Worm (Caenorhabditis elegans) whole organism, L1 larva: Measurements from ENCODE around the gene srlf-37.

Experiments used
- F16B12.6 ChIP-seq: fragments of 150-350 bp; optimal IDR thresholded peaks from 2 replicates; lab custom pipeline; 2014; ENCODE audit warnings: missing biosample characterization, missing genetic modification characterization
- Y116A8C.19 ChIP-seq: sonication (generic microtip); optimal IDR thresholded peaks from 2 replicates; lab custom pipeline; 2016; ENCODE audit warnings: missing compliant biosample characterization, missing genetic modification characterization, borderline replicate concordance
- ama-1 ChIP-seq: fragments of 150-350 bp; optimal IDR thresholded peaks from 2 replicates; lab custom pipeline; 2014
- blmp-1 ChIP-seq: fragments of 150-350 bp; optimal IDR thresholded peaks from 2 replicates; lab custom pipeline; 2014; ENCODE audit warnings: missing biosample characterization, missing genetic modification characterization
- ceh-82 ChIP-seq, 3 experiments: fragments of 150-350 bp in 1 of 3; sonication (generic microtip) in 2 of 3; optimal IDR thresholded peaks; 2 replicates each; lab custom pipeline; 2014 to 2017; ENCODE audit warnings: missing biosample characterization in 3 of 3, missing genetic modification characterization in 3 of 3
- ces-1 ChIP-seq: fragments of 150-350 bp; optimal IDR thresholded peaks from 2 replicates; lab custom pipeline; 2014; ENCODE audit warnings: missing biosample characterization, missing genetic modification reagents, missing genetic modification characterization
- dpl-1 ChIP-seq, 3 experiments: fragments of 150-350 bp in 2 of 3; sonication (generic microtip) in 1 of 3; optimal IDR thresholded peaks; 2 replicates each; lab custom pipeline; 2014 to 2017; ENCODE audit warnings: missing biosample characterization in 3 of 3, missing genetic modification characterization in 3 of 3, missing genetic modification reagents in 3 of 3
- dsc-1 ChIP-seq: sonication (generic microtip); optimal IDR thresholded peaks from 2 replicates; lab custom pipeline; 2016; ENCODE audit warnings: mild to moderate bottlenecking, missing genetic modification characterization, missing compliant biosample characterization
- efl-1 ChIP-seq, 4 experiments: fragments of 150-350 bp; optimal IDR thresholded peaks in 3 of 4; peaks in 1 of 4; 1 replicate in 1 of 4; 2 replicates in 3 of 4; lab custom pipeline; 2014; ENCODE audit warnings: missing biosample characterization in 2 of 4, missing genetic modification characterization in 2 of 4, missing genetic modification reagents in 2 of 4
- elt-2 ChIP-seq: sonication (generic microtip); optimal IDR thresholded peaks from 2 replicates; lab custom pipeline; 2016; ENCODE audit warnings: missing genetic modification characterization, mild to moderate bottlenecking, inconsistent platforms, missing compliant biosample characterization, missing genetic modification reagents
- fkh-10 ChIP-seq: sonication (generic microtip); optimal IDR thresholded peaks from 2 replicates; lab custom pipeline; 2017; ENCODE audit warnings: missing biosample characterization, missing genetic modification reagents, missing genetic modification characterization
- fkh-8 ChIP-seq: sonication (generic microtip); optimal IDR thresholded peaks from 2 replicates; lab custom pipeline; 2016; ENCODE audit warnings: mild to moderate bottlenecking, missing genetic modification characterization, missing compliant biosample characterization
- grh-1 ChIP-seq: fragments of 200-800 bp; sonication (Bioruptor generic); IDR thresholded peaks from 2 replicates; pipeline ENCODE4 v1.3.6; 2022; ENCODE audit warnings: missing genetic modification reagents, missing genetic modification characterization, missing compliant biosample characterization
- irx-1 ChIP-seq: sonication (generic microtip); optimal IDR thresholded peaks from 2 replicates; lab custom pipeline; 2016; ENCODE audit warnings: missing genetic modification characterization, missing compliant biosample characterization
- isw-1 ChIP-seq: fragments of 200-800 bp; sonication (Bioruptor generic); IDR thresholded peaks from 2 replicates; pipeline ENCODE4 v1.3.6; 2022; ENCODE audit warnings: missing genetic modification characterization, missing compliant biosample characterization
- lin-15B ChIP-seq: fragments of 150-350 bp; sonication (generic microtip); optimal IDR thresholded peaks from 3 replicates; lab custom pipeline; 2014; ENCODE audit warnings: missing biosample characterization, missing genetic modification characterization
- lin-35 ChIP-seq, 2 experiments: fragments of 150-350 bp; optimal IDR thresholded peaks; 2 replicates each; lab custom pipeline; 2014; ENCODE audit warnings: missing biosample characterization in 2 of 2, missing genetic modification characterization in 2 of 2, missing genetic modification reagents in 2 of 2
- lin-39 ChIP-seq: fragments of 150-350 bp; optimal IDR thresholded peaks from 2 replicates; lab custom pipeline; 2014; ENCODE audit warnings: missing biosample characterization, missing genetic modification reagents, missing genetic modification characterization
- lir-3 ChIP-seq: sonication (generic microtip); optimal IDR thresholded peaks from 2 replicates; lab custom pipeline; 2016; ENCODE audit warnings: mild to moderate bottlenecking, missing genetic modification characterization, moderate library complexity, missing compliant biosample characterization; ENCODE audit not compliant: poor library complexity
- lsy-2 ChIP-seq, 2 experiments: fragments of 150-350 bp; optimal IDR thresholded peaks; 2 replicates each; lab custom pipeline; 2014; ENCODE audit warnings: missing biosample characterization in 2 of 2, missing genetic modification characterization in 2 of 2
- mdl-1 ChIP-seq, 2 experiments: fragments of 150-350 bp; optimal IDR thresholded peaks; 2 replicates each; lab custom pipeline; 2014 to 2017; ENCODE audit warnings: missing biosample characterization in 2 of 2, missing genetic modification characterization in 2 of 2, inconsistent platforms in 1 of 2
- mep-1 ChIP-seq: fragments of 150-350 bp; optimal IDR thresholded peaks from 2 replicates; lab custom pipeline; 2014; ENCODE audit warnings: missing biosample characterization, missing genetic modification characterization
- nhr-11 ChIP-seq: fragments of 150-350 bp; optimal IDR thresholded peaks from 2 replicates; lab custom pipeline; 2014; ENCODE audit warnings: missing biosample characterization, missing genetic modification characterization
- nhr-20 ChIP-seq: sonication (generic microtip); optimal IDR thresholded peaks from 2 replicates; lab custom pipeline; 2016; ENCODE audit warnings: mild to moderate bottlenecking, missing genetic modification characterization, missing compliant biosample characterization
- nhr-28 ChIP-seq: fragments of 150-350 bp; optimal IDR thresholded peaks from 2 replicates; lab custom pipeline; 2014; ENCODE audit warnings: missing biosample characterization, missing genetic modification characterization
- nhr-47 ChIP-seq: sonication (generic microtip); optimal IDR thresholded peaks from 2 replicates; lab custom pipeline; 2016; ENCODE audit warnings: mild to moderate bottlenecking, missing genetic modification characterization, moderate library complexity, missing compliant biosample characterization
- nhr-71 ChIP-seq: sonication (generic microtip); optimal IDR thresholded peaks from 2 replicates; lab custom pipeline; 2016; ENCODE audit warnings: mild to moderate bottlenecking, missing genetic modification characterization, moderate library complexity, missing compliant biosample characterization
- nhr-76 ChIP-seq: sonication (generic microtip); optimal IDR thresholded peaks from 2 replicates; lab custom pipeline; 2017; ENCODE audit warnings: missing biosample characterization, missing genetic modification characterization
- nhr-77 ChIP-seq: fragments of 150-350 bp; optimal IDR thresholded peaks from 2 replicates; lab custom pipeline; 2014; ENCODE audit warnings: missing biosample characterization, missing genetic modification characterization
- nhr-84 ChIP-seq: sonication (generic microtip); optimal IDR thresholded peaks from 2 replicates; lab custom pipeline; 2017; ENCODE audit warnings: missing biosample characterization, missing genetic modification characterization
- nhr-85 ChIP-seq: sonication (generic microtip); peaks from one replicate; lab custom pipeline; 2016; ENCODE audit warnings: missing genetic modification characterization, inconsistent platforms, missing compliant biosample characterization
- pax-3 ChIP-seq: fragments of 200-800 bp; sonication (Bioruptor generic); optimal IDR thresholded peaks from 2 replicates; lab custom pipeline; 2018; ENCODE audit warnings: mild to moderate bottlenecking, missing genetic modification characterization, moderate library complexity, missing compliant biosample characterization
- pqm-1 ChIP-seq: sonication (generic microtip); optimal IDR thresholded peaks from 3 replicates; lab custom pipeline; 2017; ENCODE audit warnings: missing biosample characterization, missing genetic modification characterization
- rnt-1 ChIP-seq: sonication (generic microtip); optimal IDR thresholded peaks from 2 replicates; lab custom pipeline; 2016; ENCODE audit warnings: mild to moderate bottlenecking, missing genetic modification characterization, moderate library complexity, missing compliant biosample characterization
- skn-1 ChIP-seq: fragments of 150-350 bp; optimal IDR thresholded peaks from 2 replicates; lab custom pipeline; 2014; ENCODE audit warnings: missing biosample characterization, missing genetic modification characterization
- snpc-4 ChIP-seq: fragments of 150-350 bp; optimal IDR thresholded peaks from 2 replicates; lab custom pipeline; 2014; ENCODE audit warnings: missing biosample characterization, missing genetic modification characterization
- snu-23 ChIP-seq: sonication (generic microtip); optimal IDR thresholded peaks from 2 replicates; lab custom pipeline; 2016; ENCODE audit warnings: missing genetic modification characterization, missing compliant biosample characterization
- sox-4 ChIP-seq: sonication (generic microtip); optimal IDR thresholded peaks from 2 replicates; lab custom pipeline; 2016; ENCODE audit warnings: missing genetic modification characterization, missing compliant biosample characterization
- sptf-1 ChIP-seq: fragments of 150-350 bp; optimal IDR thresholded peaks from 2 replicates; lab custom pipeline; 2014; ENCODE audit warnings: missing biosample characterization, missing genetic modification characterization
- tbx-2 ChIP-seq: sonication (generic microtip); optimal IDR thresholded peaks from 2 replicates; lab custom pipeline; 2016; ENCODE audit warnings: missing genetic modification characterization, missing compliant biosample characterization
- tlp-1 ChIP-seq: fragments of 150-350 bp; optimal IDR thresholded peaks from 2 replicates; lab custom pipeline; 2014; ENCODE audit warnings: missing biosample characterization, missing genetic modification characterization
- unc-130 ChIP-seq: fragments of 150-350 bp; optimal IDR thresholded peaks from 2 replicates; lab custom pipeline; 2017; ENCODE audit warnings: missing biosample characterization, missing genetic modification characterization, inconsistent platforms
- unc-86 ChIP-seq: sonication (generic microtip); optimal IDR thresholded peaks from 2 replicates; lab custom pipeline; 2016; ENCODE audit warnings: missing genetic modification characterization, missing compliant biosample characterization
- unc-98 ChIP-seq: fragments of 200-800 bp; sonication (Bioruptor generic); IDR thresholded peaks from 2 replicates; pipeline ENCODE4 v1.3.6; 2022; ENCODE audit warnings: missing genetic modification characterization, missing compliant biosample characterization
- xbp-1 ChIP-seq: sonication (generic microtip); optimal IDR thresholded peaks from 2 replicates; lab custom pipeline; 2016; ENCODE audit warnings: missing genetic modification characterization, missing compliant biosample characterization
- zag-1 ChIP-seq: fragments of 150-350 bp; optimal IDR thresholded peaks from 2 replicates; lab custom pipeline; 2014; ENCODE audit warnings: missing biosample characterization, missing genetic modification characterization

srlf-37 gene

ce11 chrV:624922-625321 is 20.9 kb upstream of the srlf-37 start, which contains the start of gene srt-17 (continued):
- TF ChIP-seq ama-1 (lab: Kevin White, UChicago) = no peak
- no peak for TF ChIP-seq pqm-1 (tag; lab: Kevin White, UChicago)

- TF ChIP-seq fkh-8 (tag; lab: Kevin White, UChicago) = no peak
- TF ChIP-seq lin-39 (tag; lab: Kevin White, UChicago) = no peak
- peak; percentile 29 for TF ChIP-seq elt-2 (tag; lab: Kevin White, UChicago)
- no peak for TF ChIP-seq snu-23
- TF ChIP-seq skn-1 = no peak
Measured at ce11 chrV:622902-623301, 18.9 kb upstream of the srlf-37 start, which contains the start of gene F48G7.5. TSS of gene F48G7.5 (minus strand) at chrV:622935.

ce11 chrV:620987-621386 is 17.0 kb upstream of the srlf-37 start:
- TF ChIP-seq sptf-1 (tag; lab: Kevin White, UChicago) (no peak), tlp-1 (tag; lab: Kevin White, UChicago) (no peak), unc-130 (tag; lab: Kevin White, UChicago) (no peak), xbp-1 (no peak)
- TF ChIP-seq, all 84 proteins: peak for 0

- peak; percentile 91 for TF ChIP-seq nhr-20 (tag; lab: Kevin White, UChicago)
- peak; percentile 67 for TF ChIP-seq rnt-1 (tag; lab: Kevin White, UChicago)
- TF ChIP-seq nhr-85 (tag; lab: Kevin White, UChicago) = peak; percentile 95
- TF ChIP-seq pax-3 (tag; lab: Kevin White, UChicago) = peak; percentile 3
- TF ChIP-seq nhr-77 (tag; lab: Kevin White, UChicago) = peak; percentile 23
- no peak for TF ChIP-seq Y116A8C.19 (tag; lab: Kevin White, UChicago)
- TF ChIP-seq pqm-1 (tag; lab: Kevin White, UChicago) = no peak
- TF ChIP-seq nhr-84 = no peak
- TF ChIP-seq nhr-47 (tag; lab: Kevin White, UChicago) = peak; percentile 86
- TF ChIP-seq irx-1 = peak; percentile 47
- TF ChIP-seq unc-98 = no peak
- TF ChIP-seq unc-130 (tag; lab: Kevin White, UChicago) = no peak
- TF ChIP-seq tbx-2 (tag; lab: Kevin White, UChicago) = peak; percentile 86
- no peak for TF ChIP-seq nhr-76
- no peak for TF ChIP-seq blmp-1 (tag; lab: Kevin White, UChicago)
- TF ChIP-seq snpc-4 = peak; percentile 13
- peak; percentile 25 for TF ChIP-seq mep-1 (tag; lab: Kevin White, UChicago)
- TF ChIP-seq lsy-2 (tag; optimal IDR thresholded peaks at IDR 0.05; lab: Kevin White, UChicago) = peak in 1 of 2 experiments; percentile 72
- TF ChIP-seq grh-1 = peak; percentile 48; the same call in 1 of the 2 replicates
- TF ChIP-seq lin-35 (GFP tag; optimal IDR thresholded peaks at IDR 0.05; lab: Kevin White, UChicago) = peak; percentile 52 to 64
- TF ChIP-seq zag-1 = peak; percentile 26
- no peak for TF ChIP-seq elt-2 (tag; lab: Kevin White, UChicago)
- peak; percentile 38 for TF ChIP-seq fkh-10 (GFP tag; lab: Kevin White, UChicago)
- TF ChIP-seq nhr-28 (tag; lab: Kevin White, UChicago) = no peak
- peak; percentile 86 for TF ChIP-seq snu-23
- peak; percentile 90 for TF ChIP-seq unc-86 (tag; lab: Kevin White, UChicago)
- TF ChIP-seq ces-1 = no peak
- peak in 1 of 2 experiments; percentile 11 for TF ChIP-seq mdl-1 (tag; optimal IDR thresholded peaks at IDR 0.05; lab: Kevin White, UChicago)
- TF ChIP-seq lir-3 = peak; percentile 62
- peak; percentile 64 for TF ChIP-seq xbp-1
- peak; percentile 69 to 90 (median 76) for TF ChIP-seq ceh-82 (tag; optimal IDR thresholded peaks at IDR 0.05; lab: Kevin White, UChicago)
- peak; percentile 13 for TF ChIP-seq sox-4 (tag; lab: Kevin White, UChicago)
- TF ChIP-seq isw-1 (GFP tag; lab: Robert Waterston, UW) = peak; percentile 33
- TF ChIP-seq efl-1 (optimal IDR thresholded peaks at IDR 0.05; lab: Kevin White, UChicago) = peak; percentile 73 to 75
- TF ChIP-seq efl-1 (GFP tag; optimal IDR thresholded peaks at IDR 0.05 in 1 of 2; lab: Kevin White, UChicago) = peak in 1 of 2 experiments; percentile 47
- peak; percentile 91 for TF ChIP-seq nhr-71 (tag; lab: Kevin White, UChicago)
- peak; percentile 73 for TF ChIP-seq nhr-11
- TF ChIP-seq lin-15B (tag; lab: Kevin White, UChicago) = no peak
- TF ChIP-seq dsc-1 (tag; lab: Kevin White, UChicago) = peak; percentile 60
- TF ChIP-seq F16B12.6 = peak; percentile 5
- peak; percentile 67 for TF ChIP-seq skn-1
- peak; percentile 22 to 44 (median 32) for TF ChIP-seq dpl-1 (GFP tag; optimal IDR thresholded peaks at IDR 0.05; lab: Kevin White, UChicago)
Measured at ce11 chrV:619054-619453, 15.0 kb upstream of the srlf-37 start, which contains the start of gene F48G7.4. TSS of gene F48G7.4 (plus strand) at chrV:619453.
